Fruit fly (Drosophila melanogaster) whole organism, embryonic: ENCODE measurements around the gene CG31680.

Experiments
- Abd-B ChIP-seq: fragments of 200-800 bp; sonication (Bioruptor generic); optimal IDR thresholded peaks from 2 replicates; lab custom pipeline; 2018; ENCODE audit warnings: missing biosample characterization, mild to moderate bottlenecking, missing genetic modification characterization, moderate library complexity
- BEAF-32 ChIP-seq: fragments of 200-800 bp; sonication (Bioruptor generic); optimal IDR thresholded peaks from 3 replicates; lab custom pipeline; 2017; ENCODE audit warnings: missing biosample characterization, missing genetic modification characterization, mild to moderate bottlenecking, moderate library complexity, missing genetic modification reagents
- CG10565 ChIP-seq: fragments of 200-800 bp; sonication (Bioruptor generic); optimal IDR thresholded peaks from 3 replicates; lab custom pipeline; 2016; ENCODE audit warnings: missing biosample characterization, mild to moderate bottlenecking, missing genetic modification characterization
- CG12942 ChIP-seq: fragments of 200-800 bp; sonication (Bioruptor generic); optimal IDR thresholded peaks from 3 replicates; lab custom pipeline; 2016; ENCODE audit warnings: missing biosample characterization, missing genetic modification characterization
- CG13123 ChIP-seq: fragments of 200-800 bp; sonication (Bioruptor generic); optimal IDR thresholded peaks from 2 replicates; lab custom pipeline; 2016; ENCODE audit warnings: missing biosample characterization, missing genetic modification characterization
- CG13624 ChIP-seq: fragments of 200-800 bp; sonication (Bioruptor generic); optimal IDR thresholded peaks from 2 replicates; lab custom pipeline; 2016; ENCODE audit warnings: missing biosample characterization, missing genetic modification characterization
- CG15269 ChIP-seq: fragments of 200-800 bp; sonication (Bioruptor generic); optimal IDR thresholded peaks from 2 replicates; lab custom pipeline; 2018; ENCODE audit warnings: missing biosample characterization, mild to moderate bottlenecking, missing genetic modification characterization, moderate library complexity
- CG17361 ChIP-seq: fragments of 200-800 bp; sonication (Bioruptor generic); IDR thresholded peaks from 3 replicates; pipeline ENCODE4 v1.3.6; 2022; ENCODE audit warnings: missing biosample characterization, missing genetic modification characterization
- CG2116 ChIP-seq: fragments of 200-800 bp; sonication (Bioruptor generic); optimal IDR thresholded peaks from 3 replicates; lab custom pipeline; 2018; ENCODE audit warnings: missing biosample characterization, mild to moderate bottlenecking, missing genetic modification characterization
- CG30020 ChIP-seq: fragments of 200-800 bp; optimal IDR thresholded peaks from 2 replicates; lab custom pipeline; 2019; ENCODE audit warnings: missing biosample characterization, mild to moderate bottlenecking, missing genetic modification characterization, moderate library complexity
- CG34376 ChIP-seq: fragments of 200-800 bp; sonication (Bioruptor generic); optimal IDR thresholded peaks from 2 replicates; lab custom pipeline; 2018; ENCODE audit warnings: missing biosample characterization, mild to moderate bottlenecking, missing genetic modification characterization
- CG4360 ChIP-seq: fragments of 200-800 bp; sonication (Bioruptor generic); IDR thresholded peaks from 2 replicates; pipeline ENCODE4 v1.3.6; 2022; ENCODE audit warnings: missing biosample characterization, missing genetic modification characterization
- CG4820 ChIP-seq: fragments of 200-800 bp; sonication (Bioruptor generic); optimal IDR thresholded peaks from 3 replicates; lab custom pipeline; 2016; ENCODE audit warnings: missing biosample characterization, missing genetic modification characterization
- CG6683 ChIP-seq: fragments of 200-800 bp; sonication (Bioruptor generic); optimal IDR thresholded peaks from 2 replicates; lab custom pipeline; 2017; ENCODE audit warnings: missing biosample characterization, mild to moderate bottlenecking, missing genetic modification characterization, missing genetic modification reagents
- CG6791 ChIP-seq: fragments of 200-800 bp; sonication (Bioruptor generic); IDR thresholded peaks from 3 replicates; pipeline ENCODE4 v1.3.6; 2022; ENCODE audit warnings: missing biosample characterization, missing genetic modification characterization; ENCODE audit not compliant: partially characterized antibody
- CG7963 ChIP-seq: fragments of 200-800 bp; sonication (Bioruptor generic); IDR thresholded peaks from 3 replicates; pipeline ENCODE4 v1.3.6; 2022; ENCODE audit warnings: missing biosample characterization, missing genetic modification characterization; ENCODE audit not compliant: partially characterized antibody
- CG8089 ChIP-seq: fragments of 200-800 bp; sonication (Bioruptor generic); optimal IDR thresholded peaks from 3 replicates; lab custom pipeline; 2016; ENCODE audit warnings: missing biosample characterization, missing genetic modification characterization
- CG8478 ChIP-seq: fragments of >200 bp; optimal IDR thresholded peaks from 2 replicates; lab custom pipeline; 2018
- CG9437 ChIP-seq: fragments of 200-800 bp; sonication (Bioruptor generic); optimal IDR thresholded peaks from 2 replicates; lab custom pipeline; 2018; ENCODE audit warnings: missing biosample characterization, mild to moderate bottlenecking, missing genetic modification characterization
- CHES-1-like ChIP-seq: fragments of 200-800 bp; sonication (Bioruptor generic); optimal IDR thresholded peaks from 2 replicates; lab custom pipeline; 2016; ENCODE audit warnings: missing biosample characterization, missing genetic modification characterization
- Dip2 ChIP-seq: fragments of 200-800 bp; sonication (Bioruptor generic); IDR thresholded peaks from 2 replicates; pipeline ENCODE4 v1.3.6; 2022; ENCODE audit warnings: missing biosample characterization, missing genetic modification characterization
- H15 ChIP-seq: fragments of 200-800 bp; sonication (Bioruptor generic); IDR thresholded peaks from 3 replicates; pipeline ENCODE4 v1.3.6; 2022; ENCODE audit warnings: missing biosample characterization, missing genetic modification characterization
- H2.0 ChIP-seq: fragments of 200-800 bp; sonication (Bioruptor generic); IDR thresholded peaks from 2 replicates; pipeline ENCODE4 v1.3.6; 2022; ENCODE audit warnings: missing biosample characterization, missing genetic modification characterization
- HLHmδ ChIP-seq: fragments of 200-800 bp; sonication (Bioruptor generic); optimal IDR thresholded peaks from 2 replicates; lab custom pipeline; 2018; ENCODE audit warnings: missing biosample characterization, mild to moderate bottlenecking, missing genetic modification characterization, moderate library complexity
- Hr78 ChIP-seq, 2 experiments: fragments of 200-800 bp in 1 of 2; fragments of >200 bp in 1 of 2; sonication (Bioruptor generic) in 1 of 2; optimal IDR thresholded peaks; 2 replicates each; lab custom pipeline; 2017 to 2019; ENCODE audit warnings: missing biosample characterization in 2 of 2, missing genetic modification characterization in 2 of 2, mild to moderate bottlenecking in 1 of 2, moderate library complexity in 1 of 2
- NC2α ChIP-seq: fragments of 200-800 bp; sonication (Bioruptor generic); optimal IDR thresholded peaks from 2 replicates; lab custom pipeline; 2016; ENCODE audit warnings: missing biosample characterization, missing genetic modification characterization
- NK7.1 ChIP-seq: fragments of 200-800 bp; sonication (Bioruptor generic); optimal IDR thresholded peaks from 3 replicates; lab custom pipeline; 2016; ENCODE audit warnings: missing biosample characterization, missing genetic modification characterization
- Oaz ChIP-seq: fragments of 200-800 bp; sonication (Bioruptor generic); IDR thresholded peaks from 2 replicates; pipeline ENCODE4 v1.3.6; 2022; ENCODE audit warnings: missing biosample characterization, missing genetic modification characterization
- Ravus ChIP-seq: fragments of 200-800 bp; sonication (Bioruptor generic); IDR thresholded peaks from 2 replicates; pipeline ENCODE4 v1.3.6; 2022; ENCODE audit warnings: missing biosample characterization, missing genetic modification characterization
- Sry-δ ChIP-seq: fragments of 200-800 bp; sonication (Bioruptor generic); optimal IDR thresholded peaks from 2 replicates; lab custom pipeline; 2016; ENCODE audit warnings: missing biosample characterization, missing genetic modification characterization
- ab ChIP-seq: fragments of 200-800 bp; sonication (Bioruptor generic); optimal IDR thresholded peaks from 2 replicates; lab custom pipeline; 2016; ENCODE audit warnings: missing biosample characterization, missing genetic modification characterization
- bcd ChIP-seq: fragments of 200-800 bp; sonication (Bioruptor generic); optimal IDR thresholded peaks from 2 replicates; lab custom pipeline; 2017; ENCODE audit warnings: missing biosample characterization, mild to moderate bottlenecking, missing genetic modification characterization
- cato ChIP-seq: fragments of 200-800 bp; sonication (Bioruptor generic); optimal IDR thresholded peaks from 2 replicates; lab custom pipeline; 2016; ENCODE audit warnings: missing biosample characterization, missing genetic modification characterization, borderline replicate concordance
- chif ChIP-seq, 2 experiments: fragments of 200-800 bp; sonication (Bioruptor generic); optimal IDR thresholded peaks; 3 replicates each; lab custom pipeline; 2016; ENCODE audit warnings: missing biosample characterization in 2 of 2, missing genetic modification characterization in 2 of 2
- chinmo ChIP-seq: fragments of 200-800 bp; sonication (Bioruptor generic); IDR thresholded peaks from 4 replicates; pipeline ENCODE4 v1.3.6; 2022; ENCODE audit warnings: missing biosample characterization, missing genetic modification characterization; ENCODE audit not compliant: partially characterized antibody
- cwo ChIP-seq: fragments of 200-800 bp; sonication (Bioruptor generic); optimal IDR thresholded peaks from 3 replicates; lab custom pipeline; 2017; ENCODE audit warnings: missing biosample characterization, missing genetic modification characterization, mild to moderate bottlenecking, moderate library complexity, missing genetic modification reagents
- en ChIP-seq: fragments of 200-800 bp; sonication (Bioruptor generic); optimal IDR thresholded peaks from 2 replicates; lab custom pipeline; 2016; ENCODE audit warnings: missing biosample characterization, missing genetic modification characterization
- gce ChIP-seq: fragments of 200-800 bp; sonication (Bioruptor generic); IDR thresholded peaks from 3 replicates; pipeline ENCODE4 v1.3.6; 2022; ENCODE audit warnings: missing biosample characterization, missing genetic modification characterization
- gem ChIP-seq: fragments of 200-800 bp; sonication (Bioruptor generic); optimal IDR thresholded peaks from 2 replicates; lab custom pipeline; 2019; ENCODE audit warnings: missing biosample characterization, mild to moderate bottlenecking, missing genetic modification characterization, moderate library complexity
- grn ChIP-seq: fragments of 200-800 bp; sonication (Bioruptor generic); optimal IDR thresholded peaks from 3 replicates; lab custom pipeline; 2017; ENCODE audit warnings: missing biosample characterization, missing genetic modification characterization
- insv ChIP-seq, 2 experiments: fragments of 200-800 bp; sonication (Bioruptor generic); optimal IDR thresholded peaks; 3 replicates each; lab custom pipeline; 2016 to 2018; ENCODE audit warnings: missing biosample characterization in 2 of 2, missing genetic modification characterization in 2 of 2
- pho ChIP-seq: fragments of 200-800 bp; sonication (Bioruptor generic); optimal IDR thresholded peaks from 2 replicates; lab custom pipeline; 2016; ENCODE audit warnings: missing biosample characterization, missing genetic modification characterization
- phol ChIP-seq: fragments of 200-800 bp; sonication (Bioruptor generic); optimal IDR thresholded peaks from 3 replicates; lab custom pipeline; 2018; ENCODE audit warnings: missing biosample characterization, mild to moderate bottlenecking, missing genetic modification characterization, moderate library complexity
- slbo ChIP-seq: fragments of 200-800 bp; sonication (Bioruptor generic); IDR thresholded peaks from 2 replicates; pipeline ENCODE4 v1.3.6; 2022; ENCODE audit warnings: missing biosample characterization, missing genetic modification characterization
- stwl ChIP-seq: fragments of 200-800 bp; sonication (Bioruptor generic); optimal IDR thresholded peaks from 3 replicates; lab custom pipeline; 2018; ENCODE audit warnings: missing biosample characterization, mild to moderate bottlenecking, missing genetic modification characterization, moderate library complexity
- sug ChIP-seq: fragments of 200-800 bp; optimal IDR thresholded peaks from 2 replicates; lab custom pipeline; 2019; ENCODE audit warnings: missing biosample characterization, mild to moderate bottlenecking, missing genetic modification characterization, moderate library complexity
- twi ChIP-seq: fragments of 200-800 bp; optimal IDR thresholded peaks from 2 replicates; lab custom pipeline; 2019; ENCODE audit warnings: missing biosample characterization, mild to moderate bottlenecking, missing genetic modification characterization, moderate library complexity
- vfl ChIP-seq: fragments of 200-800 bp; sonication (Bioruptor generic); optimal IDR thresholded peaks from 2 replicates; lab custom pipeline; 2016; ENCODE audit warnings: missing biosample characterization, missing genetic modification characterization
- wek ChIP-seq: fragments of 200-800 bp; sonication (Bioruptor generic); optimal IDR thresholded peaks from 3 replicates; lab custom pipeline; 2018; ENCODE audit warnings: missing biosample characterization, mild to moderate bottlenecking, missing genetic modification characterization, moderate library complexity
- wor ChIP-seq: fragments of 200-800 bp; sonication (Bioruptor generic); IDR thresholded peaks from 2 replicates; pipeline ENCODE4 v1.3.6; 2022; ENCODE audit warnings: missing biosample characterization, missing genetic modification characterization

CG31680 gene

dm6 chr2L:20673737-20674461 lies 34.0 kb downstream of the CG31680 start:
- TF ChIP-seq Dip2 (GFP tag; lab: Robert Waterston, UW) = no peak
- TF ChIP-seq CG8478 (lab: Kevin White, UChicago) = no peak
- TF ChIP-seq BEAF-32 = peak; percentile 26
- no peak for TF ChIP-seq NK7.1
- no peak for TF ChIP-seq H15 (GFP tag; lab: Robert Waterston, UW)
- peak; percentile 63 for TF ChIP-seq cwo
- TF ChIP-seq Ravus (GFP tag; lab: Robert Waterston, UW) = no peak
- TF ChIP-seq CG30020 (tag; lab: Kevin White, UChicago) = no peak
- no peak for TF ChIP-seq Hr78 (GFP tag; optimal IDR thresholded peaks at IDR 0.05; lab: Kevin White, UChicago)
- no peak for TF ChIP-seq CG17361 (GFP tag; lab: Robert Waterston, UW)
- peak; percentile 86 for TF ChIP-seq sug (tag; lab: Kevin White, UChicago)
- TF ChIP-seq twi (tag; lab: Kevin White, UChicago) = no peak
- no peak for TF ChIP-seq CG6791 (GFP tag; lab: Robert Waterston, UW)
- TF ChIP-seq wor (GFP tag; lab: Robert Waterston, UW) = no peak
- TF ChIP-seq wek (GFP tag; lab: Kevin White, UChicago) = no peak
- no peak for TF ChIP-seq phol (tag; lab: Kevin White, UChicago)
- no peak for TF ChIP-seq CG15269 (tag; lab: Kevin White, UChicago)
- TF ChIP-seq chif (GFP tag; optimal IDR thresholded peaks at IDR 0.05; lab: Kevin White, UChicago) = no peak
- no peak for TF ChIP-seq CG4820 (GFP tag; lab: Kevin White, UChicago)
- peak; percentile 60 for TF ChIP-seq CG4360 (GFP tag; lab: Robert Waterston, UW)
- TF ChIP-seq CHES-1-like (GFP tag; lab: Kevin White, UChicago) = no peak
- TF ChIP-seq CG6683 (GFP tag; lab: Kevin White, UChicago) = no peak
- TF ChIP-seq CG7963 (GFP tag; lab: Robert Waterston, UW) = no peak
- TF ChIP-seq stwl (tag; lab: Kevin White, UChicago) = no peak
- no peak for TF ChIP-seq Sry-δ (GFP tag; lab: Kevin White, UChicago)
- no peak for TF ChIP-seq H2.0 (GFP tag; lab: Robert Waterston, UW)
- no peak for TF ChIP-seq CG13624 (GFP tag; lab: Kevin White, UChicago)
- no peak for TF ChIP-seq ab
- no peak for TF ChIP-seq slbo (GFP tag; lab: Robert Waterston, UW)
- no peak for TF ChIP-seq Oaz (GFP tag; lab: Robert Waterston, UW)
- no peak for TF ChIP-seq HLHmδ (GFP tag; lab: Kevin White, UChicago)
- peak; percentile 29 for TF ChIP-seq grn (GFP tag; lab: Kevin White, UChicago)
- no peak for TF ChIP-seq cato
- TF ChIP-seq CG10565 (GFP tag; lab: Kevin White, UChicago) = no peak
- TF ChIP-seq bcd (GFP tag; lab: Kevin White, UChicago) = no peak
- TF ChIP-seq NC2α = no peak
- no peak for TF ChIP-seq vfl
- TF ChIP-seq CG2116 (GFP tag; lab: Kevin White, UChicago) = no peak
- TF ChIP-seq en (GFP tag; lab: Kevin White, UChicago) = no peak
- peak; percentile 71 for TF ChIP-seq CG34376 (GFP tag; lab: Kevin White, UChicago)
- no peak for TF ChIP-seq insv (GFP tag; optimal IDR thresholded peaks at IDR 0.05; lab: Kevin White, UChicago)
- TF ChIP-seq Abd-B = no peak
- TF ChIP-seq pho (GFP tag; lab: Kevin White, UChicago) = no peak
- no peak for TF ChIP-seq gce
- TF ChIP-seq CG12942 = no peak
- no peak for TF ChIP-seq CG8089 (GFP tag; lab: Kevin White, UChicago)
- TF ChIP-seq gem (tag; lab: Kevin White, UChicago) = no peak
- TF ChIP-seq chinmo (GFP tag; lab: Robert Waterston, UW) = 0 out of 4 replicates have a peak, but pooled peaks have one; percentile 45
- TF ChIP-seq CG13123 (GFP tag; lab: Kevin White, UChicago) = no peak
- no peak for TF ChIP-seq CG9437 (GFP tag; lab: Kevin White, UChicago)
